Worm (Caenorhabditis elegans) whole organism, L1 larva: ENCODE results near the gene Y42G9A.1.

ENCODE experiments used
- C16A3.4 ChIP-seq: fragments of 150-350 bp; optimal IDR thresholded peaks from 2 replicates; lab custom pipeline; 2014; ENCODE audit warnings: missing biosample characterization, missing genetic modification characterization
- C34B4.2 ChIP-seq: sonication (generic microtip); optimal IDR thresholded peaks from 2 replicates; lab custom pipeline; 2017; ENCODE audit warnings: mild to moderate bottlenecking, missing genetic modification characterization, missing compliant biosample characterization
- F16B12.6 ChIP-seq: fragments of 150-350 bp; optimal IDR thresholded peaks from 2 replicates; lab custom pipeline; 2014; ENCODE audit warnings: missing biosample characterization, missing genetic modification characterization
- aha-1 ChIP-seq: fragments of 150-350 bp; optimal IDR thresholded peaks from 2 replicates; lab custom pipeline; 2014; ENCODE audit warnings: missing biosample characterization, missing genetic modification characterization
- ama-1 ChIP-seq: fragments of 150-350 bp; optimal IDR thresholded peaks from 2 replicates; lab custom pipeline; 2014
- ceh-8 ChIP-seq: fragments of 200-800 bp; sonication (Bioruptor generic); optimal IDR thresholded peaks from 2 replicates; lab custom pipeline; 2018; ENCODE audit warnings: mild to moderate bottlenecking, missing genetic modification characterization, moderate library complexity, missing compliant biosample characterization
- ceh-88 ChIP-seq: fragments of 200-800 bp; sonication (Bioruptor generic); IDR thresholded peaks from 2 replicates; pipeline ENCODE4 v1.3.6; 2022; ENCODE audit warnings: missing genetic modification characterization, missing compliant biosample characterization
- ceh-90 ChIP-seq: sonication (generic microtip); optimal IDR thresholded peaks from 2 replicates; lab custom pipeline; 2016; ENCODE audit warnings: missing genetic modification characterization, missing compliant biosample characterization
- ces-1 ChIP-seq: fragments of 150-350 bp; optimal IDR thresholded peaks from 2 replicates; lab custom pipeline; 2014; ENCODE audit warnings: missing biosample characterization, missing genetic modification reagents, missing genetic modification characterization
- dsc-1 ChIP-seq: sonication (generic microtip); optimal IDR thresholded peaks from 2 replicates; lab custom pipeline; 2016; ENCODE audit warnings: mild to moderate bottlenecking, missing genetic modification characterization, missing compliant biosample characterization
- efl-1 ChIP-seq, 4 experiments: fragments of 150-350 bp; optimal IDR thresholded peaks in 3 of 4; peaks in 1 of 4; 1 replicate in 1 of 4; 2 replicates in 3 of 4; lab custom pipeline; 2014; ENCODE audit warnings: missing biosample characterization in 2 of 4, missing genetic modification characterization in 2 of 4, missing genetic modification reagents in 2 of 4
- efl-3 ChIP-seq: fragments of 200-800 bp; sonication (Bioruptor generic); optimal IDR thresholded peaks from 2 replicates; lab custom pipeline; 2018; ENCODE audit warnings: mild to moderate bottlenecking, missing genetic modification characterization, missing compliant biosample characterization
- fkh-10 ChIP-seq: sonication (generic microtip); optimal IDR thresholded peaks from 2 replicates; lab custom pipeline; 2017; ENCODE audit warnings: missing biosample characterization, missing genetic modification reagents, missing genetic modification characterization
- fkh-4 ChIP-seq: sonication (generic microtip); optimal IDR thresholded peaks from 2 replicates; lab custom pipeline; 2016; ENCODE audit warnings: missing compliant biosample characterization, missing genetic modification characterization, borderline replicate concordance
- fkh-8 ChIP-seq: sonication (generic microtip); optimal IDR thresholded peaks from 2 replicates; lab custom pipeline; 2016; ENCODE audit warnings: mild to moderate bottlenecking, missing genetic modification characterization, missing compliant biosample characterization
- fos-1 ChIP-seq: fragments of 150-350 bp; optimal IDR thresholded peaks from 2 replicates; lab custom pipeline; 2014; ENCODE audit warnings: missing biosample characterization, missing genetic modification characterization
- hlh-17 ChIP-seq: fragments of 200-800 bp; sonication (Bioruptor generic); optimal IDR thresholded peaks from 2 replicates; lab custom pipeline; 2018; ENCODE audit warnings: missing genetic modification characterization, mild to moderate bottlenecking, missing compliant biosample characterization, moderate library complexity, borderline replicate concordance
- hpl-2 ChIP-seq: fragments of 150-350 bp; optimal IDR thresholded peaks from 2 replicates; lab custom pipeline; 2014; ENCODE audit warnings: missing biosample characterization, missing genetic modification reagents, missing genetic modification characterization
- irx-1 ChIP-seq: sonication (generic microtip); optimal IDR thresholded peaks from 2 replicates; lab custom pipeline; 2016; ENCODE audit warnings: missing genetic modification characterization, missing compliant biosample characterization
- isw-1 ChIP-seq: fragments of 200-800 bp; sonication (Bioruptor generic); IDR thresholded peaks from 2 replicates; pipeline ENCODE4 v1.3.6; 2022; ENCODE audit warnings: missing genetic modification characterization, missing compliant biosample characterization
- jun-1 ChIP-seq: fragments of 150-350 bp; optimal IDR thresholded peaks from 2 replicates; lab custom pipeline; 2014; ENCODE audit warnings: missing biosample characterization, missing genetic modification reagents, missing genetic modification characterization
- lin-14 ChIP-seq: fragments of 200-800 bp; sonication (Bioruptor generic); optimal IDR thresholded peaks from 2 replicates; lab custom pipeline; 2018; ENCODE audit warnings: mild to moderate bottlenecking, missing genetic modification characterization, moderate library complexity, missing compliant biosample characterization
- lin-39 ChIP-seq: fragments of 150-350 bp; optimal IDR thresholded peaks from 2 replicates; lab custom pipeline; 2014; ENCODE audit warnings: missing biosample characterization, missing genetic modification reagents, missing genetic modification characterization
- lir-3 ChIP-seq: sonication (generic microtip); optimal IDR thresholded peaks from 2 replicates; lab custom pipeline; 2016; ENCODE audit warnings: mild to moderate bottlenecking, missing genetic modification characterization, moderate library complexity, missing compliant biosample characterization; ENCODE audit not compliant: poor library complexity
- lsy-2 ChIP-seq, 2 experiments: fragments of 150-350 bp; optimal IDR thresholded peaks; 2 replicates each; lab custom pipeline; 2014; ENCODE audit warnings: missing biosample characterization in 2 of 2, missing genetic modification characterization in 2 of 2
- mab-9 ChIP-seq: fragments of 200-800 bp; sonication (Bioruptor generic); IDR thresholded peaks from 2 replicates; pipeline ENCODE4 v1.3.6; 2022; ENCODE audit warnings: missing genetic modification reagents, missing genetic modification characterization, missing compliant biosample characterization
- mdl-1 ChIP-seq, 2 experiments: fragments of 150-350 bp; optimal IDR thresholded peaks; 2 replicates each; lab custom pipeline; 2014 to 2017; ENCODE audit warnings: missing biosample characterization in 2 of 2, missing genetic modification characterization in 2 of 2, inconsistent platforms in 1 of 2
- mef-2 ChIP-seq: fragments of 150-350 bp; optimal IDR thresholded peaks from 2 replicates; lab custom pipeline; 2014; ENCODE audit warnings: missing biosample characterization, missing genetic modification characterization
- mep-1 ChIP-seq: fragments of 150-350 bp; optimal IDR thresholded peaks from 2 replicates; lab custom pipeline; 2014; ENCODE audit warnings: missing biosample characterization, missing genetic modification characterization
- nhr-11 ChIP-seq: fragments of 150-350 bp; optimal IDR thresholded peaks from 2 replicates; lab custom pipeline; 2014; ENCODE audit warnings: missing biosample characterization, missing genetic modification characterization
- nhr-28 ChIP-seq: fragments of 150-350 bp; optimal IDR thresholded peaks from 2 replicates; lab custom pipeline; 2014; ENCODE audit warnings: missing biosample characterization, missing genetic modification characterization
- nhr-47 ChIP-seq: sonication (generic microtip); optimal IDR thresholded peaks from 2 replicates; lab custom pipeline; 2016; ENCODE audit warnings: mild to moderate bottlenecking, missing genetic modification characterization, moderate library complexity, missing compliant biosample characterization
- nhr-71 ChIP-seq: sonication (generic microtip); optimal IDR thresholded peaks from 2 replicates; lab custom pipeline; 2016; ENCODE audit warnings: mild to moderate bottlenecking, missing genetic modification characterization, moderate library complexity, missing compliant biosample characterization
- nhr-76 ChIP-seq: sonication (generic microtip); optimal IDR thresholded peaks from 2 replicates; lab custom pipeline; 2017; ENCODE audit warnings: missing biosample characterization, missing genetic modification characterization
- nhr-85 ChIP-seq: sonication (generic microtip); peaks from one replicate; lab custom pipeline; 2016; ENCODE audit warnings: missing genetic modification characterization, inconsistent platforms, missing compliant biosample characterization
- nhr-90 ChIP-seq: sonication (generic microtip); optimal IDR thresholded peaks from 2 replicates; lab custom pipeline; 2016; ENCODE audit warnings: mild to moderate bottlenecking, missing genetic modification characterization, missing compliant biosample characterization; ENCODE audit not compliant: poor library complexity
- pag-3 ChIP-seq: sonication (generic microtip); optimal IDR thresholded peaks from 2 replicates; lab custom pipeline; 2017; ENCODE audit warnings: missing genetic modification characterization, mild to moderate bottlenecking, missing compliant biosample characterization, antibody characterized with exemption, borderline replicate concordance; ENCODE audit not compliant: insufficient read depth
- rnt-1 ChIP-seq: sonication (generic microtip); optimal IDR thresholded peaks from 2 replicates; lab custom pipeline; 2016; ENCODE audit warnings: mild to moderate bottlenecking, missing genetic modification characterization, moderate library complexity, missing compliant biosample characterization
- skn-1 ChIP-seq: fragments of 150-350 bp; optimal IDR thresholded peaks from 2 replicates; lab custom pipeline; 2014; ENCODE audit warnings: missing biosample characterization, missing genetic modification characterization
- snu-23 ChIP-seq: sonication (generic microtip); optimal IDR thresholded peaks from 2 replicates; lab custom pipeline; 2016; ENCODE audit warnings: missing genetic modification characterization, missing compliant biosample characterization
- sox-4 ChIP-seq: sonication (generic microtip); optimal IDR thresholded peaks from 2 replicates; lab custom pipeline; 2016; ENCODE audit warnings: missing genetic modification characterization, missing compliant biosample characterization
- sptf-1 ChIP-seq: fragments of 150-350 bp; optimal IDR thresholded peaks from 2 replicates; lab custom pipeline; 2014; ENCODE audit warnings: missing biosample characterization, missing genetic modification characterization
- sup-37 ChIP-seq: fragments of 200-800 bp; sonication (Bioruptor generic); optimal IDR thresholded peaks from 2 replicates; lab custom pipeline; 2018; ENCODE audit warnings: mild to moderate bottlenecking, missing genetic modification characterization, missing compliant biosample characterization
- swsn-7 ChIP-seq: sonication (generic microtip); optimal IDR thresholded peaks from 2 replicates; lab custom pipeline; 2016; ENCODE audit warnings: missing genetic modification characterization, missing compliant biosample characterization
- tbx-2 ChIP-seq: sonication (generic microtip); optimal IDR thresholded peaks from 2 replicates; lab custom pipeline; 2016; ENCODE audit warnings: missing genetic modification characterization, missing compliant biosample characterization
- unc-30 ChIP-seq: sonication (generic microtip); optimal IDR thresholded peaks from 2 replicates; lab custom pipeline; 2017; ENCODE audit warnings: missing biosample characterization, missing genetic modification characterization
- unc-86 ChIP-seq: sonication (generic microtip); optimal IDR thresholded peaks from 2 replicates; lab custom pipeline; 2016; ENCODE audit warnings: missing genetic modification characterization, missing compliant biosample characterization
- unc-98 ChIP-seq: fragments of 200-800 bp; sonication (Bioruptor generic); IDR thresholded peaks from 2 replicates; pipeline ENCODE4 v1.3.6; 2022; ENCODE audit warnings: missing genetic modification characterization, missing compliant biosample characterization
- xbp-1 ChIP-seq: sonication (generic microtip); optimal IDR thresholded peaks from 2 replicates; lab custom pipeline; 2016; ENCODE audit warnings: missing genetic modification characterization, missing compliant biosample characterization
- ztf-11 ChIP-seq, 2 experiments: sonication (generic microtip); optimal IDR thresholded peaks; 2 replicates each; lab custom pipeline; 2016 to 2017; ENCODE audit warnings: missing genetic modification characterization in 2 of 2, missing biosample characterization in 1 of 2, missing compliant biosample characterization in 1 of 2
- ztf-4 ChIP-seq: fragments of 150-350 bp; optimal IDR thresholded peaks from 2 replicates; lab custom pipeline; 2014; ENCODE audit warnings: missing biosample characterization, missing genetic modification characterization

Y42G9A.1 gene

DNA sequence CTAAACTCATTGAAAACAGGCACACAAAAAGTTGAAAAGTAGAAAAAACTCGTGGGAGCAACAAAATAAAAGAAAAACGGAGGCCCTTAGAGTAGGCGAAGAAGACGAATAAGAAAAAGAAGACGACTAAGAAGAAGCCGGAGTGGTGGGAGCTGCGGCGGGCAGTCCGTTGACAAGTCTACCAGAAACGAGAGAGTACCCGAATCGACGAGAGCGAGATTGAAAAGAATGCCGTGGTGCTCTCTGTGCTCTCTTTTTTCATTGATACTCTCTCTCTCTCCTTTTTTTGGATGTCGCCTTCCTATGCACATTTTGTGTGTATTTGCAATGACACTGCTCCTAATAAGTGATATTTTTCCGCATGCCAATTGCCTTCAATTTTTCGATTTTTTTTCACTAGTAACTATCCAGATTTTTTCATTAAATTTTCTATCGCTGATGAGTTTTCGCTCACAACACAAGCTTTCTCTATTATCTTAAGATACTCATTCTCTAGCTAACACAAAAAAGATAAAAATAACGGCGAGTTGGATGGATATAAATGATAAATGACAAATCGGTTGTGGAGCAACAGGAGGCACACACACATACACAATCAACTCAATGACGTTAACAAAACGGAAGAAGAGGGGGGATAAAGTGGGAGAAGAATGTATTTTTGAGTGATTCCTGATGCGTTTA is 9.7 kb upstream of the Y42G9A.1 start (continued):
- TF ChIP-seq nhr-85 (tag; lab: Kevin White, UChicago) (no peak), xbp-1 (no peak), mdl-1 (tag; optimal IDR thresholded peaks at IDR 0.05; lab: Kevin White, UChicago) (no peak), lin-14 (peak; percentile 79), lsy-2 (tag; optimal IDR thresholded peaks at IDR 0.05; lab: Kevin White, UChicago) (peak; percentile 6 to 36), fkh-4 (tag; lab: Kevin White, UChicago) (no peak), sup-37 (GFP tag; lab: Kevin White, UChicago) (no peak), unc-86 (peak; percentile 4), fos-1 (tag; lab: Kevin White, UChicago) (no peak), nhr-11 (tag; lab: Kevin White, UChicago) (no peak), mab-9 (GFP tag; lab: Robert Waterston, UW) (no peak), fkh-8 (peak; percentile 20), nhr-90 (tag; lab: Kevin White, UChicago) (no peak), ztf-11 (tag; optimal IDR thresholded peaks at IDR 0.05; lab: Kevin White, UChicago) (no peak), rnt-1 (peak; percentile 42), swsn-7 (tag; lab: Kevin White, UChicago) (peak; percentile 18), snu-23 (GFP tag; lab: Kevin White, UChicago) (peak; percentile 4), pag-3 (tag; lab: Kevin White, UChicago) (no peak), F16B12.6 (tag; lab: Kevin White, UChicago) (no peak), fkh-10 (GFP tag; lab: Kevin White, UChicago) (peak; percentile 11), skn-1 (tag; lab: Kevin White, UChicago) (no peak), C16A3.4 (tag; lab: Kevin White, UChicago) (no peak), mep-1 (tag; lab: Kevin White, UChicago) (peak; percentile 13), nhr-76 (tag; lab: Kevin White, UChicago) (no peak), sptf-1 (no peak), ces-1 (GFP tag; lab: Kevin White, UChicago) (no peak), efl-3 (no peak), dsc-1 (peak; percentile 35), C34B4.2 (tag; lab: Kevin White, UChicago) (no peak), lir-3 (tag; lab: Kevin White, UChicago) (no peak), aha-1 (tag; lab: Kevin White, UChicago) (no peak), hlh-17 (GFP tag; lab: Kevin White, UChicago) (no peak), unc-30 (tag; lab: Kevin White, UChicago) (no peak), hpl-2 (GFP tag; lab: Kevin White, UChicago) (no peak), jun-1 (tag; lab: Kevin White, UChicago) (no peak), ztf-4 (tag; lab: Kevin White, UChicago) (no peak), mef-2 (tag; lab: Kevin White, UChicago) (no peak), ceh-8 (GFP tag; lab: Kevin White, UChicago) (no peak), lin-39 (tag; lab: Kevin White, UChicago) (no peak), isw-1 (GFP tag; lab: Robert Waterston, UW) (no peak), tbx-2 (tag; lab: Kevin White, UChicago) (no peak), ama-1 (no peak), nhr-47 (tag; lab: Kevin White, UChicago) (peak; percentile 26), nhr-71 (tag; lab: Kevin White, UChicago) (peak; percentile 7), ceh-88 (GFP tag; lab: Robert Waterston, UW) (no peak), efl-1 (optimal IDR thresholded peaks at IDR 0.05; lab: Kevin White, UChicago) (peak in 1 of 2 experiments; percentile 7), efl-1 (GFP tag; optimal IDR thresholded peaks at IDR 0.05 in 1 of 2; lab: Kevin White, UChicago) (peak in 1 of 2 experiments; percentile 93), ceh-90 (tag; lab: Kevin White, UChicago) (no peak), unc-98 (GFP tag; lab: Robert Waterston, UW) (no peak), nhr-28 (no peak), sox-4 (no peak), irx-1 (tag; lab: Kevin White, UChicago) (no peak)
